Worm (Caenorhabditis elegans) whole organism, L4 larva: Measurements from ENCODE around the gene col-102.

ENCODE experiments used
- F26F4.8 ChIP-seq: fragments of 200-800 bp; sonication (Bioruptor generic); conservative IDR thresholded peaks from 2 replicates; pipeline ENCODE4 v1.3.6; 2022; ENCODE audit warnings: missing genetic modification characterization, missing compliant biosample characterization
- Y105C5A.15 ChIP-seq: fragments of 200-800 bp; sonication (Bioruptor generic); IDR thresholded peaks from 2 replicates; pipeline ENCODE4 v1.3.6; 2022; ENCODE audit warnings: missing genetic modification characterization, missing compliant biosample characterization
- skn-1 ChIP-seq: fragments of 150-350 bp; optimal IDR thresholded peaks from 2 replicates; lab custom pipeline; 2014; ENCODE audit warnings: missing biosample characterization, missing genetic modification characterization
- snpc-4 ChIP-seq: fragments of 150-350 bp; optimal IDR thresholded peaks from 2 replicates; lab custom pipeline; 2014; ENCODE audit warnings: missing biosample characterization, missing genetic modification characterization
- unc-39 ChIP-seq: sonication (generic microtip); optimal IDR thresholded peaks from 2 replicates; lab custom pipeline; 2017; ENCODE audit warnings: missing biosample characterization, missing genetic modification characterization
- unc-62 ChIP-seq, 3 experiments: fragments of 150-350 bp in 1 of 3; sonication (generic microtip); optimal IDR thresholded peaks in 2 of 3; peaks in 1 of 3; 1 replicate in 1 of 3; 2 replicates in 2 of 3; lab custom pipeline; 2014 to 2017; ENCODE audit warnings: missing biosample characterization in 3 of 3, missing genetic modification characterization in 3 of 3, missing genetic modification reagents in 3 of 3, missing genotype in 1 of 3

DNA sequence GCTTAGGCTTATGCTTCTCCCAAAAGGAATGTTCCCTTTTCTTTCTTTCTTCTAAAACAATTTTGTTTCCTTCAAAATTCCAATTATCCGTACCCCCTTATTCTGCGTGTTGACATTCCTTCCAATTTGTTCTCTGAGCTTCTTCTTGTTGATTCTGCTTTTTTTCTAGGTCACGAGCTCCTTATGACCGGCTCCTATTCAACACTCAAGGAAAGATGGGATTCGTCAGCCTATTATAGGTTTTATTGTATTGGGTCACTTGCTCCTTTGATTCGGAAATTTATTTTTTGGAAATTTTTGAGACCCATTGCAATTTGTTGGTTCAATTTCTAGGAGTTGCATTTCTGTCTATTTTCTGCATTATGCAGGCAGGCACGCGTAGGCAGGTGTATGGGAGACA, 34.9 kb downstream of the col-102 start:
- TF ChIP-seq skn-1 = no peak
- no peak for TF ChIP-seq snpc-4
- TF ChIP-seq F26F4.8 = no peak
- TF ChIP-seq Y105C5A.15 (GFP tag; lab: Robert Waterston, UW) = no peak
- no peak for TF ChIP-seq unc-39
- TF ChIP-seq unc-62 (GFP tag; optimal IDR thresholded peaks at IDR 0.05 in 1 of 2; lab: Kevin White, UChicago) = peak in 1 of 2 experiments; percentile 42
- TF ChIP-seq unc-62 (tag; optimal IDR thresholded peaks at IDR 0.05; lab: Kevin White, UChicago) = no peak
